Worm (Caenorhabditis elegans): ENCODE measurements around the gene H23N18.5.

- TF ChIP-seq nhr-90 (tag; optimal IDR thresholded peaks at IDR 0.05; ENCODE audit: poor library complexity) = no peak
- TF ChIP-seq skn-1 (tag; optimal IDR thresholded peaks at IDR 0.05) = no peak
- no peak for TF ChIP-seq ets-5 (GFP tag; IDR thresholded peaks at IDR 0.05)
- no peak for TF ChIP-seq nhr-28 (tag; optimal IDR thresholded peaks at IDR 0.05)
- TF ChIP-seq dpl-1 (GFP tag; optimal IDR thresholded peaks at IDR 0.05) = no peak
- TF ChIP-seq snpc-4 (tag; optimal IDR thresholded peaks at IDR 0.05) = no peak
- TF ChIP-seq unc-62 (GFP tag; optimal IDR thresholded peaks at IDR 0.05) = no peak
- no peak for TF ChIP-seq egl-27 (tag; optimal IDR thresholded peaks at IDR 0.05)
- TF ChIP-seq jun-1 (tag; optimal IDR thresholded peaks at IDR 0.05) = no peak
- TF ChIP-seq tbx-2 (tag; optimal IDR thresholded peaks at IDR 0.05) = no peak
- TF ChIP-seq ceh-82 (tag; optimal IDR thresholded peaks at IDR 0.05) = no peak
- no peak for TF ChIP-seq C04F5.9 (tag; optimal IDR thresholded peaks at IDR 0.05)
- TF ChIP-seq ama-1 (optimal IDR thresholded peaks at IDR 0.05) = no peak
Measured at ce11 chrV:4932814-4933213, 20.6 kb upstream of the H23N18.5 start, which contains the start of gene C02E7.10.
